Fruit fly (Drosophila melanogaster) whole organism, prepupa: ENCODE results near the gene cmb.
A peak's percentile ranks its signal among the peaks of the same experiment; 100 is the strongest.

Source experiments
- CG10631 ChIP-seq: fragments of 200-800 bp; sonication (Bioruptor generic); optimal IDR thresholded peaks from 2 replicates; lab custom pipeline; 2016; ENCODE audit warnings: missing biosample characterization, missing genetic modification characterization
- CG11294 ChIP-seq: fragments of 200-800 bp; sonication (Bioruptor generic); IDR thresholded peaks from 2 replicates; pipeline ENCODE4 v1.3.6; 2022; ENCODE audit warnings: missing biosample characterization, missing genetic modification characterization
- CG11762 ChIP-seq: fragments of 200-800 bp; sonication (Bioruptor generic); optimal IDR thresholded peaks from 3 replicates; lab custom pipeline; 2016; ENCODE audit warnings: missing biosample characterization, missing genetic modification characterization; ENCODE audit not compliant: insufficient read depth
- CG11902 ChIP-seq: fragments of 200-800 bp; sonication (Bioruptor generic); optimal IDR thresholded peaks from 3 replicates; lab custom pipeline; 2016; ENCODE audit warnings: missing biosample characterization, missing genetic modification characterization
- CG15336 ChIP-seq: fragments of 200-800 bp; sonication (Bioruptor generic); IDR thresholded peaks from 2 replicates; pipeline ENCODE4 v1.3.6; 2022; ENCODE audit warnings: missing biosample characterization, missing genetic modification characterization
- CG1621 ChIP-seq: fragments of 200-800 bp; sonication (Bioruptor generic); optimal IDR thresholded peaks from 3 replicates; lab custom pipeline; 2018; ENCODE audit warnings: missing biosample characterization, mild to moderate bottlenecking, missing genetic modification characterization
- CG16779 ChIP-seq: fragments of 200-800 bp; sonication (Bioruptor generic); optimal IDR thresholded peaks from 3 replicates; lab custom pipeline; 2017; ENCODE audit warnings: missing biosample characterization, mild to moderate bottlenecking, missing genetic modification characterization
- CG3032 ChIP-seq: fragments of 200-800 bp; optimal IDR thresholded peaks from 2 replicates; lab custom pipeline; 2019; ENCODE audit warnings: missing biosample characterization, mild to moderate bottlenecking, missing genetic modification characterization, moderate library complexity
- CG32006 ChIP-seq: fragments of 200-800 bp; sonication (Bioruptor generic); optimal IDR thresholded peaks from 3 replicates; lab custom pipeline; 2017; ENCODE audit warnings: missing biosample characterization, mild to moderate bottlenecking, missing genetic modification characterization
- CG34406 ChIP-seq: fragments of 200-800 bp; sonication (Bioruptor generic); optimal IDR thresholded peaks from 3 replicates; lab custom pipeline; 2016; ENCODE audit warnings: missing biosample characterization, missing genetic modification characterization
- CG4318 ChIP-seq: fragments of 200-800 bp; sonication (Bioruptor generic); optimal IDR thresholded peaks from 3 replicates; lab custom pipeline; 2017; ENCODE audit warnings: missing biosample characterization, mild to moderate bottlenecking, missing genetic modification characterization
- CG6276 ChIP-seq: fragments of 200-800 bp; sonication (Bioruptor generic); optimal IDR thresholded peaks from 2 replicates; lab custom pipeline; 2017; ENCODE audit warnings: missing biosample characterization, mild to moderate bottlenecking, missing genetic modification characterization
- CG6792 ChIP-seq: fragments of 200-800 bp; sonication (Bioruptor generic); optimal IDR thresholded peaks from 3 replicates; lab custom pipeline; 2016; ENCODE audit warnings: missing biosample characterization, missing genetic modification characterization
- CG6808 ChIP-seq: fragments of 200-800 bp; sonication (Bioruptor generic); optimal IDR thresholded peaks from 3 replicates; lab custom pipeline; 2017; ENCODE audit warnings: missing biosample characterization, missing genetic modification characterization, mild to moderate bottlenecking, moderate library complexity, missing genetic modification reagents
- CG6854 ChIP-seq: fragments of 200-800 bp; sonication (Bioruptor generic); optimal IDR thresholded peaks from 2 replicates; lab custom pipeline; 2017; ENCODE audit warnings: missing biosample characterization, mild to moderate bottlenecking, missing genetic modification characterization
- CG7368 ChIP-seq: fragments of 200-800 bp; sonication (Bioruptor generic); optimal IDR thresholded peaks from 3 replicates; lab custom pipeline; 2016; ENCODE audit warnings: missing biosample characterization, missing genetic modification characterization
- CG8319 ChIP-seq: fragments of 200-800 bp; sonication (Bioruptor generic); optimal IDR thresholded peaks from 3 replicates; lab custom pipeline; 2016; ENCODE audit warnings: missing biosample characterization, missing genetic modification characterization
- CG8632 ChIP-seq: fragments of 200-800 bp; sonication (Bioruptor generic); optimal IDR thresholded peaks from 3 replicates; lab custom pipeline; 2016; ENCODE audit warnings: missing biosample characterization, missing genetic modification characterization
- Eip75B ChIP-seq: fragments of 200-800 bp; sonication (Bioruptor generic); optimal IDR thresholded peaks from 3 replicates; lab custom pipeline; 2016; ENCODE audit warnings: missing biosample characterization, missing genetic modification characterization
- Eip78C ChIP-seq: fragments of 200-800 bp; sonication (Bioruptor generic); peaks from one replicate; lab custom pipeline; 2016; ENCODE audit warnings: missing biosample characterization, missing genetic modification characterization
- Eip93F ChIP-seq: fragments of 200-800 bp; sonication (Bioruptor generic); optimal IDR thresholded peaks from 2 replicates; lab custom pipeline; 2016; ENCODE audit warnings: missing biosample characterization, mild to moderate bottlenecking, missing genetic modification characterization
- Gug ChIP-seq: fragments of 200-800 bp; sonication (Bioruptor generic); IDR thresholded peaks from 2 replicates; pipeline ENCODE4 v1.3.6; 2022; ENCODE audit warnings: missing biosample characterization, missing genetic modification characterization
- Hr38 ChIP-seq: sonication (Bioruptor generic); optimal IDR thresholded peaks from 2 replicates; lab custom pipeline; 2016; ENCODE audit warnings: missing biosample characterization, missing genetic modification characterization
- Hr39 ChIP-seq: fragments of 200-800 bp; sonication (Bioruptor generic); optimal IDR thresholded peaks from 2 replicates; lab custom pipeline; 2016; ENCODE audit warnings: missing biosample characterization, missing genetic modification characterization
- Lpt ChIP-seq: fragments of 200-800 bp; sonication (Bioruptor generic); optimal IDR thresholded peaks from 3 replicates; lab custom pipeline; 2016; ENCODE audit warnings: missing biosample characterization, missing genetic modification characterization
- Met ChIP-seq: fragments of 200-800 bp; sonication (Bioruptor generic); optimal IDR thresholded peaks from 3 replicates; lab custom pipeline; 2016; ENCODE audit warnings: missing biosample characterization, missing genetic modification characterization
- OdsH ChIP-seq: fragments of 200-800 bp; sonication (Bioruptor generic); optimal IDR thresholded peaks from 3 replicates; lab custom pipeline; 2016; ENCODE audit warnings: missing biosample characterization, missing genetic modification characterization
- Smox ChIP-seq: fragments of 200-800 bp; sonication (Bioruptor generic); optimal IDR thresholded peaks from 3 replicates; lab custom pipeline; 2016; ENCODE audit warnings: missing biosample characterization, missing genetic modification characterization
- Sox102F ChIP-seq: fragments of 200-800 bp; sonication (Bioruptor generic); optimal IDR thresholded peaks from 2 replicates; lab custom pipeline; 2016; ENCODE audit warnings: missing biosample characterization, mild to moderate bottlenecking, missing genetic modification characterization
- Sox14 ChIP-seq: fragments of 200-800 bp; sonication (Bioruptor generic); optimal IDR thresholded peaks from 3 replicates; lab custom pipeline; 2016; ENCODE audit warnings: missing biosample characterization, missing genetic modification characterization
- Sox15 ChIP-seq: fragments of 200-800 bp; sonication (Bioruptor generic); optimal IDR thresholded peaks from 3 replicates; lab custom pipeline; 2016; ENCODE audit warnings: missing biosample characterization, missing genetic modification characterization
- achi ChIP-seq: fragments of 200-800 bp; sonication (Bioruptor generic); optimal IDR thresholded peaks from 3 replicates; lab custom pipeline; 2016; ENCODE audit warnings: missing biosample characterization, missing genetic modification characterization
- acj6 ChIP-seq: fragments of 200-800 bp; sonication (Bioruptor generic); optimal IDR thresholded peaks from 3 replicates; lab custom pipeline; 2016; ENCODE audit warnings: missing biosample characterization, missing genetic modification characterization
- dac ChIP-seq: fragments of 200-800 bp; sonication (Bioruptor generic); optimal IDR thresholded peaks from 2 replicates; lab custom pipeline; 2017; ENCODE audit warnings: missing biosample characterization, mild to moderate bottlenecking, missing genetic modification characterization
- fd59A ChIP-seq: fragments of 200-800 bp; sonication (Bioruptor generic); optimal IDR thresholded peaks from 2 replicates; lab custom pipeline; 2017; ENCODE audit warnings: missing biosample characterization, mild to moderate bottlenecking, missing genetic modification characterization, missing genetic modification reagents
- fd85E ChIP-seq: fragments of 200-800 bp; sonication (Bioruptor generic); optimal IDR thresholded peaks from 3 replicates; lab custom pipeline; 2016; ENCODE audit warnings: missing biosample characterization, missing genetic modification characterization
- fkh ChIP-seq: fragments of 200-800 bp; sonication (Bioruptor generic); optimal IDR thresholded peaks from 3 replicates; lab custom pipeline; 2017; ENCODE audit warnings: missing biosample characterization, mild to moderate bottlenecking, missing genetic modification characterization, moderate library complexity
- lz ChIP-seq: fragments of 200-800 bp; sonication (Bioruptor generic); optimal IDR thresholded peaks from 3 replicates; lab custom pipeline; 2016; ENCODE audit warnings: missing biosample characterization, missing genetic modification characterization
- salr ChIP-seq, 2 experiments: fragments of 200-800 bp; sonication (Bioruptor generic); optimal IDR thresholded peaks; 3 replicates each; lab custom pipeline; 2016 to 2018; ENCODE audit warnings: missing biosample characterization in 2 of 2, missing genetic modification characterization in 2 of 2, mild to moderate bottlenecking in 1 of 2
- spab ChIP-seq: fragments of 200-800 bp; sonication (Bioruptor generic); optimal IDR thresholded peaks from 2 replicates; lab custom pipeline; 2017; ENCODE audit warnings: missing biosample characterization, mild to moderate bottlenecking, missing genetic modification characterization, missing genetic modification reagents
- ss ChIP-seq, 2 experiments: fragments of 200-800 bp; sonication (Bioruptor generic); optimal IDR thresholded peaks; 2 replicates in 1 of 2; 3 replicates in 1 of 2; lab custom pipeline; 2017 to 2018; ENCODE audit warnings: mild to moderate bottlenecking in 2 of 2, missing biosample characterization in 2 of 2, missing genetic modification characterization in 2 of 2, moderate library complexity in 1 of 2
- svp ChIP-seq: fragments of 200-800 bp; sonication (Bioruptor generic); peaks from one replicate; lab custom pipeline; 2016; ENCODE audit warnings: missing biosample characterization, missing genetic modification characterization
- topi ChIP-seq: fragments of 200-800 bp; sonication (Bioruptor generic); optimal IDR thresholded peaks from 3 replicates; lab custom pipeline; 2016; ENCODE audit warnings: missing biosample characterization, missing genetic modification characterization
- vri ChIP-seq: fragments of 200-800 bp; sonication (Bioruptor generic); optimal IDR thresholded peaks from 3 replicates; lab custom pipeline; 2016; ENCODE audit warnings: missing biosample characterization, mild to moderate bottlenecking, missing genetic modification characterization

cmb gene

DNA sequence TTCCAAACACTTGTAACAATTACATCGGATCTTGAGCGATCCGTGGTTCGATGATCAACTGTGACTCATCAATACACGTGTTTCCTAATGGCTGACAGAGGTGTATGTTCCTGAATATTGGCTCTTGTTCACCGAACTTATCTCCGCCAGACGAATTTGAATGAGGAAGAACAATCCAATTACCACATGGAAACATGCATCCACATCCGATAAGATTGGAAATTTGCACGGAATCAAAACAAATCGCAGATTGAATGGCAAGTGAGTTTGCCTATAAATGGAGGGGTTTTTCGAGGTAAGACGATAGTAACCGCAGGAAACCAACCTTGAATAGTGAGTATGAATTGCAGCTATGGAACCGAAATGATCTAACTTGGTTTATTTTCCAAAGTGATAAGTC, 4.7 kb upstream of the cmb start, which contains the start of gene CG10725:
TSS of gene CG10725 (plus strand) at position 301 of the 400 bp plus-strand sequence.
- TF ChIP-seq CG4318 (GFP tag; lab: Kevin White, UChicago) (no peak), vri (no peak), spab (GFP tag; lab: Kevin White, UChicago) (no peak), fd85E (GFP tag; lab: Kevin White, UChicago) (no peak), CG6854 (GFP tag; lab: Kevin White, UChicago) (no peak), CG15336 (GFP tag; lab: Robert Waterston, UW) (no peak), Lpt (no peak), CG11762 (GFP tag; lab: Kevin White, UChicago) (no peak), CG16779 (no peak), topi (GFP tag; lab: Kevin White, UChicago) (no peak), Eip75B (GFP tag; lab: Kevin White, UChicago) (no peak), CG6808 (no peak), Gug (GFP tag; lab: Robert Waterston, UW) (no peak), CG1621 (tag; lab: Kevin White, UChicago) (no peak), CG7368 (no peak), Hr38 (no peak)

DNA sequence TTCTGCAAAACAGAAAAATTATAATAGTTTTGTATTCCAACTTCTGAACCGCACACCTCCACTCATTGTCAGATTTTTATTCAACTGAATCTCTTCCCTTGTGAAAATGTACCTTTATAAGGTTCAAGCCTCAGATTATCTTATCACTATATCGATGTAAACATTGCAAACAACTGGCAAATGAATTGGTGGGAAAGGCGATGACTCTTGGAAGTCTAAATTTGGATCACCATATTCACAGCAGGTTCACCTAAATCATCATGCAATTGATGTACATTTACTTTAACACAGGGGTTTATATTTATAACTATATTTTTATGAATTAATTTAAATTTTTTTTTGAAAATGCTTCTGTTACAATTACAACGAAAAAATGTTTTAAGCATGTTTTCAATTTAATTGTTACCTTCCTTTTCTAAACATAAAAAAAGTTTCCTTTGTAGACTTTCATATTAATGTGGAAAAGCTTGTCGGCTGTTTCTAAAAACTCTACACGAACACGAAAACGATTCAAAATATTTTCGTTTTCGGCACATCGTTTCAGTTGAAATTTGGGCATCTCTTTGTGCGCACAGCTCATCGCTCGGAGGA, 1.9 kb upstream of the cmb start, which contains the start of the genes CG10140 and CG14109:
TSS of gene CG10140 (minus strand) at position 101 of the 591 bp plus-strand sequence.
TSS of gene CG14109 (plus strand) at position 541 of the 591 bp plus-strand sequence.
- TF ChIP-seq CG1621 (tag; lab: Kevin White, UChicago) = no peak
- no peak for TF ChIP-seq fkh (GFP tag; lab: Kevin White, UChicago)
- no peak for TF ChIP-seq fd85E (GFP tag; lab: Kevin White, UChicago)
- TF ChIP-seq CG11902 (GFP tag; lab: Kevin White, UChicago) = no peak
- TF ChIP-seq salr (GFP tag; optimal IDR thresholded peaks at IDR 0.05; lab: Kevin White, UChicago) = no peak
- TF ChIP-seq CG6276 = no peak
- no peak for TF ChIP-seq fd59A (GFP tag; lab: Kevin White, UChicago)
- no peak for TF ChIP-seq CG16779
- no peak for TF ChIP-seq CG8632
- TF ChIP-seq CG4318 (GFP tag; lab: Kevin White, UChicago) = no peak
- TF ChIP-seq CG6792 (GFP tag; lab: Kevin White, UChicago) = no peak
- no peak for TF ChIP-seq CG34406 (GFP tag; lab: Kevin White, UChicago)
- no peak for TF ChIP-seq spab (GFP tag; lab: Kevin White, UChicago)
- TF ChIP-seq CG3032 = no peak
- no peak for TF ChIP-seq Sox15 (GFP tag; lab: Kevin White, UChicago)
- no peak for TF ChIP-seq Gug (GFP tag; lab: Robert Waterston, UW)
- TF ChIP-seq CG6808 = no peak

- TF ChIP-seq CG15336 (GFP tag; lab: Robert Waterston, UW) (0 out of 2 replicates have a peak, but pooled peaks have one; percentile 18), Sox102F (GFP tag; lab: Kevin White, UChicago) (peak; percentile 36), OdsH (GFP tag; lab: Kevin White, UChicago) (peak; percentile 51), CG6808 (peak; percentile 36), Sox15 (GFP tag; lab: Kevin White, UChicago) (no peak), CG8319 (GFP tag; lab: Kevin White, UChicago) (no peak), Hr39 (GFP tag; lab: Kevin White, UChicago) (no peak), CG32006 (GFP tag; lab: Kevin White, UChicago) (peak; percentile 42), Eip93F (GFP tag; lab: Kevin White, UChicago) (no peak), spab (GFP tag; lab: Kevin White, UChicago) (no peak), lz (GFP tag; lab: Kevin White, UChicago) (peak; percentile 18), ss (GFP tag; optimal IDR thresholded peaks at IDR 0.05; lab: Kevin White, UChicago) (no peak), CG34406 (GFP tag; lab: Kevin White, UChicago) (no peak), CG6276 (peak; percentile 26), CG11294 (GFP tag; lab: Robert Waterston, UW) (peak; percentile 51; the same call in 1 of the 2 replicates), Met (GFP tag; lab: Kevin White, UChicago) (peak; percentile 76), CG11902 (GFP tag; lab: Kevin White, UChicago) (peak; percentile 66), svp (peak; percentile 81), Gug (GFP tag; lab: Robert Waterston, UW) (no peak), CG11762 (GFP tag; lab: Kevin White, UChicago) (peak; percentile 76), Smox (no peak), Sox14 (GFP tag; lab: Kevin White, UChicago) (peak; percentile 23), Eip78C (GFP tag; lab: Kevin White, UChicago) (peak; percentile 60), dac (GFP tag; lab: Kevin White, UChicago) (no peak), CG4318 (GFP tag; lab: Kevin White, UChicago) (peak; percentile 3), Eip75B (GFP tag; lab: Kevin White, UChicago) (no peak), acj6 (GFP tag; lab: Kevin White, UChicago) (peak; percentile 46), CG10631 (GFP tag; lab: Kevin White, UChicago) (no peak), achi (GFP tag; lab: Kevin White, UChicago) (peak; percentile 42)
Observed at dm6 chr3L:13450177-13450793, 7.9 kb downstream of the cmb start, which contains the start of the genes JMJD7 and CG10738. Gene JMJD7, minus strand, starts transcription at chr3L:13450283. Gene CG10738, plus strand, starts transcription at chr3L:13450770.
